Fruit fly (Drosophila melanogaster): ENCODE data around the gene CG14717.

Gene CG14717

dm6 chr3R:11656614-11657216, 39.6 kb upstream of the CG14717 start (continued):
- peak; percentile 97 for TF ChIP-seq unpg (GFP tag; optimal IDR thresholded peaks at IDR 0.05)
- TF ChIP-seq TFAM (GFP tag; optimal IDR thresholded peaks at IDR 0.05), result peak; percentile 68
- TF ChIP-seq caup (GFP tag; optimal IDR thresholded peaks at IDR 0.05; ENCODE audit: severe bottlenecking), result peak; percentile 96
- TF ChIP-seq dati (GFP tag; IDR thresholded peaks at IDR 0.05), result peak; percentile 90
- TF ChIP-seq CG4707 (GFP tag; optimal IDR thresholded peaks at IDR 0.05), result peak; percentile 93
- TF ChIP-seq schlank (tag; optimal IDR thresholded peaks at IDR 0.05), result peak; percentile 94
- TF ChIP-seq Dbx (GFP tag; IDR thresholded peaks at IDR 0.05), result peak; percentile 97
- TF ChIP-seq onecut (GFP tag; IDR thresholded peaks at IDR 0.05), result peak; percentile 91
- peak; percentile 93 for TF ChIP-seq CG14667 (GFP tag; IDR thresholded peaks at IDR 0.05)
- TF ChIP-seq dmrt11E (tag; optimal IDR thresholded peaks at IDR 0.05), result peak; percentile 91
- TF ChIP-seq CG1792 (GFP tag; optimal IDR thresholded peaks at IDR 0.05), result peak; percentile 92
- TF ChIP-seq Camta (GFP tag; optimal IDR thresholded peaks at IDR 0.05), result peak; percentile 95
- TF ChIP-seq CG18011 (GFP tag; optimal IDR thresholded peaks at IDR 0.05), result peak; percentile 86
- TF ChIP-seq shn (GFP tag; optimal IDR thresholded peaks at IDR 0.05), result peak; percentile 89
- TF ChIP-seq ci (GFP tag; IDR thresholded peaks at IDR 0.05), result peak; percentile 98
- peak; percentile 100 for TF ChIP-seq Med (GFP tag)
- peak; percentile 97 for TF ChIP-seq al (GFP tag; IDR thresholded peaks at IDR 0.05)
- peak; percentile 94 for TF ChIP-seq phol (tag; optimal IDR thresholded peaks at IDR 0.05)
- TF ChIP-seq CG11093 (GFP tag; IDR thresholded peaks at IDR 0.05), result peak; percentile 90
- peak; percentile 91 for TF ChIP-seq Spps (tag; optimal IDR thresholded peaks at IDR 0.05)
- TF ChIP-seq HLH3B (GFP tag; IDR thresholded peaks at IDR 0.05), result peak; percentile 96
- TF ChIP-seq CG42726 (GFP tag; IDR thresholded peaks at IDR 0.05; ENCODE audit: partially characterized antibody), result no peak
- TF ChIP-seq zen (tag; optimal IDR thresholded peaks at IDR 0.05), result peak; percentile 90
- peak; percentile 92 for TF ChIP-seq CG7987 (GFP tag; optimal IDR thresholded peaks at IDR 0.05)
- TF ChIP-seq tap (tag; optimal IDR thresholded peaks at IDR 0.05), result peak; percentile 96
- TF ChIP-seq ara (GFP tag; IDR thresholded peaks at IDR 0.05), result peak; percentile 95
- TF ChIP-seq tio (GFP tag; optimal IDR thresholded peaks at IDR 0.05), result peak; percentile 95
- peak; percentile 91 for TF ChIP-seq CG9609 (GFP tag; optimal IDR thresholded peaks at IDR 0.05)
- TF ChIP-seq CG9797 (GFP tag; optimal IDR thresholded peaks at IDR 0.05), result peak; percentile 18
- TF ChIP-seq tin (GFP tag; optimal IDR thresholded peaks at IDR 0.05), result peak; percentile 95
- peak; percentile 95 for TF ChIP-seq NC2β (GFP tag; optimal IDR thresholded peaks at IDR 0.05)
- TF ChIP-seq CG34224 (GFP tag; IDR thresholded peaks at IDR 0.05; ENCODE audit: partially characterized antibody), result no peak
- peak; percentile 94 for TF ChIP-seq CG9817 (tag; optimal IDR thresholded peaks at IDR 0.05)
- no peak for TF ChIP-seq knrl (GFP tag; IDR thresholded peaks at IDR 0.05; ENCODE audit: partially characterized antibody)
- TF ChIP-seq CG3163 (GFP tag; optimal IDR thresholded peaks at IDR 0.05), result peak; percentile 68
- no peak for TF ChIP-seq unc-4 (GFP tag; IDR thresholded peaks at IDR 0.05; ENCODE audit: partially characterized antibody)
- TF ChIP-seq gfzf (GFP tag; optimal IDR thresholded peaks at IDR 0.05), result no peak
- TF ChIP-seq CG7357 (GFP tag; IDR thresholded peaks at IDR 0.05), result peak; percentile 91
- peak; percentile 95 for TF ChIP-seq Mad (GFP tag; optimal IDR thresholded peaks at IDR 0.05)
- TF ChIP-seq CG6765 (GFP tag; optimal IDR thresholded peaks at IDR 0.05), result peak; percentile 92
- peak; percentile 59 for TF ChIP-seq bigmax (GFP tag; optimal IDR thresholded peaks at IDR 0.05)
- peak; percentile 95 for TF ChIP-seq CG6272 (GFP tag; IDR thresholded peaks at IDR 0.05)
- TF ChIP-seq Ets97D (GFP tag; optimal IDR thresholded peaks at IDR 0.05), result peak; percentile 88
- TF ChIP-seq pnt (GFP tag; optimal IDR thresholded peaks at IDR 0.05), result peak; percentile 95
- peak; percentile 45 for TF ChIP-seq crol (GFP tag; IDR thresholded peaks at IDR 0.05)
- peak; percentile 92 for TF ChIP-seq fd64A (GFP tag; optimal IDR thresholded peaks at IDR 0.05)
- TF ChIP-seq CG10565 (GFP tag; optimal IDR thresholded peaks at IDR 0.05), result peak; percentile 75
- peak; percentile 95 for TF ChIP-seq CG3281 (GFP tag; optimal IDR thresholded peaks at IDR 0.05)
- TF ChIP-seq sens (GFP tag), result peak; percentile 99
- peak; percentile 69 for TF ChIP-seq p53 (GFP tag; optimal IDR thresholded peaks at IDR 0.05)
